Worm (Caenorhabditis elegans): Measurements from ENCODE around the gene Y16B4A.2.

Gene Y16B4A.2

DNA sequence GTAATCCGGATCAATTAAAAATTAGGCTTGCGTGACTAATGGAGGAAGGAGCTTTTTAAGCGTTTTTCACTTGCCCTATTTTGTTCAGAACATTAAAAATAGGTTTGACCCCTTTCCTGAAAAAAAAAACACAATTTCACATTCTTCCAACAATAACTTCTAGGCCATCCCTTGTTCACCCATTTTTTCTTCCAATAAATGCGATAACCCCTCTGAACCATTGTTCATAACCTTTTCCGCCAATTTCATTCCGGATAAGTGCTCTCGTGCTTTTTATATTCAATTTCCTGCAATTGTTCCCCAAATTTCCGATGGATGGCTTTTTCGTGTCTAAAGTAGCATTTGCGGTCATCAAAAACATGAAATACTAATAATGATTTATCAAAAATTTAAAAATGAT, 43.8 kb upstream of the Y16B4A.2 start (continued):
- TF ChIP-seq nhr-102 (tag; optimal IDR thresholded peaks at IDR 0.05) (peak; percentile 60), egl-27 (tag; optimal IDR thresholded peaks at IDR 0.05) (no peak), nhr-25 (tag; optimal IDR thresholded peaks at IDR 0.05; ENCODE audit: borderline replicate concordance, insufficient read depth) (peak; percentile 11), hlh-11 (tag; optimal IDR thresholded peaks at IDR 0.05) (peak; percentile 7), F44E2.7 (GFP tag; IDR thresholded peaks at IDR 0.05) (0 out of 2 replicates have a peak, but pooled peaks have one; percentile 26), mdt-29 (GFP tag; IDR thresholded peaks at IDR 0.05) (no peak), nhr-76 (tag; optimal IDR thresholded peaks at IDR 0.05) (no peak), ces-1 (GFP tag; optimal IDR thresholded peaks at IDR 0.05) (no peak), pha-4 (GFP tag; IDR thresholded peaks at IDR 0.05) (no peak), pha-4 (tag; optimal IDR thresholded peaks at IDR 0.05) (no peak), aha-1 (tag) (peak; percentile 50), zip-11 (GFP tag; IDR thresholded peaks at IDR 0.05) (no peak), zfp-2 (tag; optimal IDR thresholded peaks at IDR 0.05) (no peak), unc-62 (GFP tag; optimal IDR thresholded peaks at IDR 0.05 in 1 of 2) (peak in 1 of 2 experiments; percentile 39), unc-62 (tag; optimal IDR thresholded peaks at IDR 0.05) (no peak), R02D3.7 (tag; optimal IDR thresholded peaks at IDR 0.05) (no peak), saeg-2 (GFP tag; IDR thresholded peaks at IDR 0.05) (0 out of 2 replicates have a peak, but pooled peaks have one; percentile 43), dve-1 (tag; optimal IDR thresholded peaks at IDR 0.05; ENCODE audit: insufficient read depth) (no peak), ztf-11 (tag; optimal IDR thresholded peaks at IDR 0.05) (no peak), zip-2 (tag; optimal IDR thresholded peaks at IDR 0.05) (no peak), dmd-6 (GFP tag; IDR thresholded peaks at IDR 0.05) (no peak), sdz-12 (GFP tag; optimal IDR thresholded peaks at IDR 0.05) (peak; percentile 35), egl-43 (GFP tag; IDR thresholded peaks at IDR 0.05) (peak; percentile 39; the same call in 1 of the 2 replicates), F37D6.2 (tag; optimal IDR thresholded peaks at IDR 0.05) (no peak), lim-7 (GFP tag; IDR thresholded peaks at IDR 0.05) (0 out of 2 replicates have a peak, but pooled peaks have one; percentile 40)

DNA sequence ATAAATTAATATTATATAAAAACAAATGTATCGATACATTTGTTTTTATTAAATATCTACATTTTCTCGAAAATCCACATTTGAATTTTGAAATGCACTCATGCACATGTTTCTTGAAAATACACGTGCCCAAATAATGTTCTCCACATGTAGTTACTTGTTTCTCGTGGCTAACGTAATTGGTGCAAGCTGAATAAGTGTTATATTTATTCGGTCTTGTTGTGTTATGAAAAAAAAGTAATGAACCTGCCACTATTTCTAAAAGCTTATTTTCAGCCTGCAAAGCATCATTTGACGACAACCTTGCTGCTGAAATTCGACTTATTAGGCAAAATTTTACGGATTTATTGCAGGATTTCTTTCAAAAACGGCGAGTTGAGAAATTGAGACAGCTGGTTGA, 41.7 kb upstream of the Y16B4A.2 start:
- TF ChIP-seq F44E2.7 (GFP tag; IDR thresholded peaks at IDR 0.05), result no peak
- TF ChIP-seq set-16 (GFP tag; IDR thresholded peaks at IDR 0.05), result no peak
- TF ChIP-seq spr-3 (GFP tag; optimal IDR thresholded peaks at IDR 0.05), result no peak
- TF ChIP-seq ceh-82 (tag; optimal IDR thresholded peaks at IDR 0.05), result no peak
- TF ChIP-seq skn-1 (tag; optimal IDR thresholded peaks at IDR 0.05), result no peak
- no peak for TF ChIP-seq dmd-9 (GFP tag; IDR thresholded peaks at IDR 0.05)
- no peak for TF ChIP-seq dmd-8 (GFP tag; IDR thresholded peaks at IDR 0.05)
- TF ChIP-seq hlh-11 (tag; optimal IDR thresholded peaks at IDR 0.05), result peak; percentile 64
- no peak for TF ChIP-seq lin-1 (GFP tag; IDR thresholded peaks at IDR 0.05)
- TF ChIP-seq T20F7.1 (GFP tag; optimal IDR thresholded peaks at IDR 0.05), result peak; percentile 77
- TF ChIP-seq zip-11 (GFP tag; IDR thresholded peaks at IDR 0.05), result no peak
- TF ChIP-seq duxl-1 (tag; optimal IDR thresholded peaks at IDR 0.05; ENCODE audit: poor library complexity), result peak; percentile 93
- no peak for TF ChIP-seq mxl-2 (GFP tag; conservative IDR thresholded peaks at IDR 0.05)
- TF ChIP-seq saeg-2 (GFP tag; IDR thresholded peaks at IDR 0.05), result no peak
- no peak for TF ChIP-seq mdt-29 (GFP tag; IDR thresholded peaks at IDR 0.05)
- TF ChIP-seq nhr-237 (tag; optimal IDR thresholded peaks at IDR 0.05), result no peak
- TF ChIP-seq hlh-30 (tag; optimal IDR thresholded peaks at IDR 0.05; ENCODE audit: insufficient read depth), result peak; percentile 80
- TF ChIP-seq lin-13 (GFP tag; optimal IDR thresholded peaks at IDR 0.05), result no peak
- 0 out of 2 replicates have a peak, but pooled peaks have one; percentile 33 for TF ChIP-seq zfp-3 (GFP tag; conservative IDR thresholded peaks at IDR 0.05)
- no peak for TF ChIP-seq sdz-12 (GFP tag; optimal IDR thresholded peaks at IDR 0.05)
- no peak for TF ChIP-seq Y5F2A.4 (GFP tag; optimal IDR thresholded peaks at IDR 0.05)
- TF ChIP-seq nhr-41 (GFP tag; IDR thresholded peaks at IDR 0.05), result no peak
- no peak for TF ChIP-seq attf-4 (tag; optimal IDR thresholded peaks at IDR 0.05)
- TF ChIP-seq mes-2 (tag; optimal IDR thresholded peaks at IDR 0.05; ENCODE audit: poor library complexity, severe bottlenecking), result peak; percentile 83
- no peak for TF ChIP-seq cey-2 (tag; optimal IDR thresholded peaks at IDR 0.05; ENCODE audit: borderline replicate concordance, insufficient read depth)
- TF ChIP-seq ces-1 (GFP tag; optimal IDR thresholded peaks at IDR 0.05), result no peak
- TF ChIP-seq egl-27 (tag; optimal IDR thresholded peaks at IDR 0.05), result no peak
- no peak for TF ChIP-seq vab-7 (GFP tag; IDR thresholded peaks at IDR 0.05)
- peak; percentile 71 to 84 for TF ChIP-seq mdl-1 (tag; optimal IDR thresholded peaks at IDR 0.05)
- no peak for TF ChIP-seq ceh-32 (tag; optimal IDR thresholded peaks at IDR 0.05; ENCODE audit: poor library complexity)
- no peak for TF ChIP-seq zag-1 (tag; optimal IDR thresholded peaks at IDR 0.05)
- no peak for TF ChIP-seq Y48G9A.11 (GFP tag; IDR thresholded peaks at IDR 0.05)
